Worm (Caenorhabditis elegans): ENCODE data around the gene wrt-5.

Gene wrt-5

ce11 chrIV:4033490-4033889 is 17.9 kb downstream of the wrt-5 start:
- TF ChIP-seq tbx-8 (GFP tag; optimal IDR thresholded peaks at IDR 0.05), result no peak
- TF ChIP-seq nhr-2 (tag; optimal IDR thresholded peaks at IDR 0.05), result no peak
- TF ChIP-seq hlh-1 (tag; optimal IDR thresholded peaks at IDR 0.05), result peak; percentile 11
- no peak for TF ChIP-seq nhr-28 (tag; optimal IDR thresholded peaks at IDR 0.05)

DNA sequence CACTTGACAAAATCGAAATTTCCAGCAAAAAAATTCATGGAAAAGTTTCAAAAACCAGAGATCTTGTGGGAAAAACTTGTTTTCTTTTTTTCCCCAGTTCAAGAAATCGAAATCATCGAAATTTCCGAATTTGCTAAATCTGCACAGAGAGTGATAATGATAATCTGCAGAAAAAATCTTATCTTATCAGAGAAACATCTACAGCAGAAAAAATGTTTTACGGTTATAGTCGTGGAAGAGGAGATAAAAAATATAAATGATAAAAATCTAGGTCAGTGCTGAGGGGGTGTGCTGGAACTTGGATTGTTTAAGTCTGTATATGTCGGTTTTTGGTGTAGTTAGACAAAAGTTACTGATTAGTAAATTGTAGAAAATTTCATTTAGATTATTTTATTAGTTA is 19.1 kb downstream of the wrt-5 start:
- TF ChIP-seq tbx-8 (GFP tag; optimal IDR thresholded peaks at IDR 0.05) (no peak), snpc-4 (tag; optimal IDR thresholded peaks at IDR 0.05) (no peak), ceh-43 (GFP tag; optimal IDR thresholded peaks at IDR 0.05) (no peak), nhr-237 (tag; optimal IDR thresholded peaks at IDR 0.05) (no peak), hlh-1 (tag; optimal IDR thresholded peaks at IDR 0.05) (no peak), ceh-83 (GFP tag; optimal IDR thresholded peaks at IDR 0.05) (no peak), mab-5 (tag; optimal IDR thresholded peaks at IDR 0.05) (no peak), zip-8 (tag; optimal IDR thresholded peaks at IDR 0.05) (no peak)

ce11 chrIV:4030917-4031599 is 20.4 kb downstream of the wrt-5 start:
- no peak for TF ChIP-seq hlh-1 (tag; optimal IDR thresholded peaks at IDR 0.05)
- no peak for TF ChIP-seq mep-1 (tag; optimal IDR thresholded peaks at IDR 0.05)
- no peak for TF ChIP-seq ceh-39 (tag; optimal IDR thresholded peaks at IDR 0.05)
- no peak for TF ChIP-seq ham-2 (GFP tag; optimal IDR thresholded peaks at IDR 0.05)
- TF ChIP-seq drap-1 (GFP tag; optimal IDR thresholded peaks at IDR 0.05), result no peak
- no peak for TF ChIP-seq sem-2 (GFP tag; optimal IDR thresholded peaks at IDR 0.05)
- no peak for TF ChIP-seq elt-3 (tag; optimal IDR thresholded peaks at IDR 0.05)
- no peak for TF ChIP-seq unc-62 (GFP tag; optimal IDR thresholded peaks at IDR 0.05)
- TF ChIP-seq elt-1 (tag; optimal IDR thresholded peaks at IDR 0.05; ENCODE audit: borderline replicate concordance, insufficient read depth), result no peak
- no peak for TF ChIP-seq lin-32 (GFP tag; optimal IDR thresholded peaks at IDR 0.05)
- TF ChIP-seq ces-1 (GFP tag; optimal IDR thresholded peaks at IDR 0.05), result no peak
- no peak for TF ChIP-seq unc-120 (tag; optimal IDR thresholded peaks at IDR 0.05; ENCODE audit: poor library complexity, severe bottlenecking)

ce11 chrIV:4029288-4029687 is 22.2 kb downstream of the wrt-5 start:
- TF ChIP-seq nhr-76 (tag; optimal IDR thresholded peaks at IDR 0.05) (no peak), lin-13 (tag; optimal IDR thresholded peaks at IDR 0.05) (no peak), mls-2 (tag; optimal IDR thresholded peaks at IDR 0.05) (no peak), nhr-28 (tag; optimal IDR thresholded peaks at IDR 0.05) (no peak), tbx-8 (GFP tag; optimal IDR thresholded peaks at IDR 0.05) (no peak), mep-1 (tag; optimal IDR thresholded peaks at IDR 0.05) (no peak)

- peak; percentile 21 for TF ChIP-seq hlh-1 (tag; optimal IDR thresholded peaks at IDR 0.05)
- TF ChIP-seq unc-62 (GFP tag; optimal IDR thresholded peaks at IDR 0.05), result peak; percentile 55
- TF ChIP-seq tbx-8 (GFP tag; optimal IDR thresholded peaks at IDR 0.05), result no peak
- no peak for TF ChIP-seq ceh-39 (tag; optimal IDR thresholded peaks at IDR 0.05)
- no peak for TF ChIP-seq lsy-2 (tag; optimal IDR thresholded peaks at IDR 0.05)
- no peak for TF ChIP-seq unc-39 (tag; optimal IDR thresholded peaks at IDR 0.05)
- TF ChIP-seq pha-4 (tag; optimal IDR thresholded peaks at IDR 0.05), result peak; percentile 1
- peak; percentile 89 for TF ChIP-seq unc-120 (tag; optimal IDR thresholded peaks at IDR 0.05; ENCODE audit: poor library complexity, severe bottlenecking)
- no peak for TF ChIP-seq nhr-12 (tag; optimal IDR thresholded peaks at IDR 0.05)
- TF ChIP-seq drap-1 (GFP tag; optimal IDR thresholded peaks at IDR 0.05), result peak; percentile 10
Observed at ce11 chrIV:4028177-4028576, 23.3 kb downstream of the wrt-5 start.

DNA sequence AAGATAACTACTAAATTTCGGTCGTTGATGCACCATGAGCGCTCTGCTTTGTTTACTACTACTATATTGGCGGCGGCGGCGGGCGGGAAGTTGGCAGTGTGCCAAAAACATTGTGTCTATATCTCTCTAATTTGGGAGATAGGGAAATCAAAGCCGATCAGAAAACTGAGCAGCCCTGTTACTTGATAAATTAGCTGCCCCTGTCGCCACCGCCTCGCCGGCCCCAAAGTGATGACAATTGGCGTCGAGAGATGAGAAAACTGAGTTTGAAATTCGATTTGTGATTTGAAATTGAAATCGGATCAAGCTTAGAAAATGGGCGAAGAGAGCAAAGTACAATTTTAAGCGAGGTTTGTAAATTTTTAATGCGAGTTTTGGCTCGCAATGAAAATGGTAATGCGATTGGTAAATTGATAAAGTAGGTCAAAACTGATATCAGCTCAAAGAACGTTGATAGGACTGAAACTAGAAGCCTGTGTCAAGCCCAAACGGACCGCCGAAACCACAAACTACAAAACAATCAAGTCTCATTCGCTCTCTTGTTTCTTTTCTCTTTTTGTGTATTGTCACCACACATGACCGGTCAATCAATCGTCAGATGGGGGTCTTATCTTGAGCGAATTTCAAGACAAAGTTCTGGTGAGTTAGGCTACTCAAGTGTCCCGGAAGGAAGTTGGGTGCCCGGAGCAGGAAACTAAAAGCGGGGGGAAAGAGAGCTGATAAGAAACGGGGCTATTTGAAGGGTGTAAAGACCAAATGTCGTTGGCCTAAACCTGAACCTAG is 24.1 kb downstream of the wrt-5 start:
- TF ChIP-seq hlh-1 (tag; optimal IDR thresholded peaks at IDR 0.05) (peak; percentile 14), flh-1 (GFP tag; optimal IDR thresholded peaks at IDR 0.05) (no peak), unc-120 (tag; optimal IDR thresholded peaks at IDR 0.05; ENCODE audit: poor library complexity, severe bottlenecking) (peak; percentile 39)

All from whole organism, mixed stage, embryonic.